Fruit fly (Drosophila melanogaster) whole organism, prepupa: ENCODE measurements around the gene scyl.
A peak's percentile ranks its signal among the peaks of the same experiment; 100 is the strongest.

ENCODE experiments used
- Blimp-1 ChIP-seq: fragments of 200-800 bp; sonication (Bioruptor generic); optimal IDR thresholded peaks from 3 replicates; lab custom pipeline; 2017; ENCODE audit warnings: missing biosample characterization, missing genetic modification characterization, mild to moderate bottlenecking, moderate library complexity, missing genetic modification reagents
- CG10669 ChIP-seq: fragments of 200-800 bp; sonication (Bioruptor generic); optimal IDR thresholded peaks from 3 replicates; lab custom pipeline; 2018; ENCODE audit warnings: missing biosample characterization, mild to moderate bottlenecking, missing genetic modification characterization, moderate library complexity
- CG11762 ChIP-seq: fragments of 200-800 bp; sonication (Bioruptor generic); optimal IDR thresholded peaks from 3 replicates; lab custom pipeline; 2016; ENCODE audit warnings: missing biosample characterization, missing genetic modification characterization; ENCODE audit not compliant: insufficient read depth
- CG11902 ChIP-seq: fragments of 200-800 bp; sonication (Bioruptor generic); optimal IDR thresholded peaks from 3 replicates; lab custom pipeline; 2016; ENCODE audit warnings: missing biosample characterization, missing genetic modification characterization
- CG15336 ChIP-seq: fragments of 200-800 bp; sonication (Bioruptor generic); IDR thresholded peaks from 2 replicates; pipeline ENCODE4 v1.3.6; 2022; ENCODE audit warnings: missing biosample characterization, missing genetic modification characterization
- CG1621 ChIP-seq: fragments of 200-800 bp; sonication (Bioruptor generic); optimal IDR thresholded peaks from 3 replicates; lab custom pipeline; 2018; ENCODE audit warnings: missing biosample characterization, mild to moderate bottlenecking, missing genetic modification characterization
- CG16779 ChIP-seq: fragments of 200-800 bp; sonication (Bioruptor generic); optimal IDR thresholded peaks from 3 replicates; lab custom pipeline; 2017; ENCODE audit warnings: missing biosample characterization, mild to moderate bottlenecking, missing genetic modification characterization
- CG31627 ChIP-seq: fragments of 200-800 bp; sonication (Bioruptor generic); optimal IDR thresholded peaks from 3 replicates; lab custom pipeline; 2016; ENCODE audit warnings: missing biosample characterization, missing genetic modification characterization
- CG32006 ChIP-seq: fragments of 200-800 bp; sonication (Bioruptor generic); optimal IDR thresholded peaks from 3 replicates; lab custom pipeline; 2017; ENCODE audit warnings: missing biosample characterization, mild to moderate bottlenecking, missing genetic modification characterization
- CG34406 ChIP-seq: fragments of 200-800 bp; sonication (Bioruptor generic); optimal IDR thresholded peaks from 3 replicates; lab custom pipeline; 2016; ENCODE audit warnings: missing biosample characterization, missing genetic modification characterization
- CG3919 ChIP-seq: fragments of 200-800 bp; sonication (Bioruptor generic); optimal IDR thresholded peaks from 3 replicates; lab custom pipeline; 2016; ENCODE audit warnings: missing biosample characterization, missing genetic modification characterization
- CG6163 ChIP-seq: fragments of 200-800 bp; sonication (Bioruptor generic); IDR thresholded peaks from 3 replicates; pipeline ENCODE4 v1.3.6; 2022; ENCODE audit warnings: missing biosample characterization, missing genetic modification characterization
- CG6276 ChIP-seq: fragments of 200-800 bp; sonication (Bioruptor generic); optimal IDR thresholded peaks from 2 replicates; lab custom pipeline; 2017; ENCODE audit warnings: missing biosample characterization, mild to moderate bottlenecking, missing genetic modification characterization
- CG6792 ChIP-seq: fragments of 200-800 bp; sonication (Bioruptor generic); optimal IDR thresholded peaks from 3 replicates; lab custom pipeline; 2016; ENCODE audit warnings: missing biosample characterization, missing genetic modification characterization
- CG6808 ChIP-seq: fragments of 200-800 bp; sonication (Bioruptor generic); optimal IDR thresholded peaks from 3 replicates; lab custom pipeline; 2017; ENCODE audit warnings: missing biosample characterization, missing genetic modification characterization, mild to moderate bottlenecking, moderate library complexity, missing genetic modification reagents
- CG7368 ChIP-seq: fragments of 200-800 bp; sonication (Bioruptor generic); optimal IDR thresholded peaks from 3 replicates; lab custom pipeline; 2016; ENCODE audit warnings: missing biosample characterization, missing genetic modification characterization
- CG8319 ChIP-seq: fragments of 200-800 bp; sonication (Bioruptor generic); optimal IDR thresholded peaks from 3 replicates; lab custom pipeline; 2016; ENCODE audit warnings: missing biosample characterization, missing genetic modification characterization
- CG8632 ChIP-seq: fragments of 200-800 bp; sonication (Bioruptor generic); optimal IDR thresholded peaks from 3 replicates; lab custom pipeline; 2016; ENCODE audit warnings: missing biosample characterization, missing genetic modification characterization
- CG9139 ChIP-seq: fragments of 200-800 bp; sonication (Bioruptor generic); optimal IDR thresholded peaks from 3 replicates; lab custom pipeline; 2017; ENCODE audit warnings: missing biosample characterization, mild to moderate bottlenecking, missing genetic modification characterization
- Eip75B ChIP-seq: fragments of 200-800 bp; sonication (Bioruptor generic); optimal IDR thresholded peaks from 3 replicates; lab custom pipeline; 2016; ENCODE audit warnings: missing biosample characterization, missing genetic modification characterization
- Eip78C ChIP-seq: fragments of 200-800 bp; sonication (Bioruptor generic); peaks from one replicate; lab custom pipeline; 2016; ENCODE audit warnings: missing biosample characterization, missing genetic modification characterization
- Ets21C ChIP-seq: fragments of 200-800 bp; sonication (Bioruptor generic); optimal IDR thresholded peaks from 3 replicates; lab custom pipeline; 2016; ENCODE audit warnings: missing biosample characterization, missing genetic modification characterization
- Ets96B ChIP-seq: fragments of 200-800 bp; optimal IDR thresholded peaks from 2 replicates; lab custom pipeline; 2019; ENCODE audit warnings: missing biosample characterization, mild to moderate bottlenecking, missing genetic modification characterization, moderate library complexity
- Gug ChIP-seq: fragments of 200-800 bp; sonication (Bioruptor generic); IDR thresholded peaks from 2 replicates; pipeline ENCODE4 v1.3.6; 2022; ENCODE audit warnings: missing biosample characterization, missing genetic modification characterization
- Hr38 ChIP-seq: sonication (Bioruptor generic); optimal IDR thresholded peaks from 2 replicates; lab custom pipeline; 2016; ENCODE audit warnings: missing biosample characterization, missing genetic modification characterization
- Hr39 ChIP-seq: fragments of 200-800 bp; sonication (Bioruptor generic); optimal IDR thresholded peaks from 2 replicates; lab custom pipeline; 2016; ENCODE audit warnings: missing biosample characterization, missing genetic modification characterization
- Hr4 ChIP-seq: fragments of 200-800 bp; sonication (Bioruptor generic); optimal IDR thresholded peaks from 3 replicates; lab custom pipeline; 2016; ENCODE audit warnings: missing biosample characterization, missing genetic modification characterization
- Met ChIP-seq: fragments of 200-800 bp; sonication (Bioruptor generic); optimal IDR thresholded peaks from 3 replicates; lab custom pipeline; 2016; ENCODE audit warnings: missing biosample characterization, missing genetic modification characterization
- OdsH ChIP-seq: fragments of 200-800 bp; sonication (Bioruptor generic); optimal IDR thresholded peaks from 3 replicates; lab custom pipeline; 2016; ENCODE audit warnings: missing biosample characterization, missing genetic modification characterization
- Smox ChIP-seq: fragments of 200-800 bp; sonication (Bioruptor generic); optimal IDR thresholded peaks from 3 replicates; lab custom pipeline; 2016; ENCODE audit warnings: missing biosample characterization, missing genetic modification characterization
- Sox102F ChIP-seq: fragments of 200-800 bp; sonication (Bioruptor generic); optimal IDR thresholded peaks from 2 replicates; lab custom pipeline; 2016; ENCODE audit warnings: missing biosample characterization, mild to moderate bottlenecking, missing genetic modification characterization
- Sox14 ChIP-seq: fragments of 200-800 bp; sonication (Bioruptor generic); optimal IDR thresholded peaks from 3 replicates; lab custom pipeline; 2016; ENCODE audit warnings: missing biosample characterization, missing genetic modification characterization
- Sox15 ChIP-seq: fragments of 200-800 bp; sonication (Bioruptor generic); optimal IDR thresholded peaks from 3 replicates; lab custom pipeline; 2016; ENCODE audit warnings: missing biosample characterization, missing genetic modification characterization
- dsx ChIP-seq: fragments of 200-800 bp; optimal IDR thresholded peaks from 3 replicates; lab custom pipeline; 2019; ENCODE audit warnings: missing biosample characterization, mild to moderate bottlenecking, missing genetic modification characterization, moderate library complexity; ENCODE audit not compliant: poor library complexity, severe bottlenecking
- eg ChIP-seq: fragments of 200-800 bp; sonication (Bioruptor generic); IDR thresholded peaks from 3 replicates; pipeline ENCODE4 v1.3.6; 2022; ENCODE audit warnings: missing biosample characterization, missing genetic modification characterization
- esn ChIP-seq: fragments of 200-800 bp; sonication (Bioruptor generic); optimal IDR thresholded peaks from 2 replicates; lab custom pipeline; 2016; ENCODE audit warnings: missing biosample characterization, mild to moderate bottlenecking, missing genetic modification characterization, moderate library complexity
- fd59A ChIP-seq: fragments of 200-800 bp; sonication (Bioruptor generic); optimal IDR thresholded peaks from 2 replicates; lab custom pipeline; 2017; ENCODE audit warnings: missing biosample characterization, mild to moderate bottlenecking, missing genetic modification characterization, missing genetic modification reagents
- pdm3 ChIP-seq: fragments of 200-800 bp; sonication (Bioruptor generic); optimal IDR thresholded peaks from 3 replicates; lab custom pipeline; 2016; ENCODE audit warnings: missing biosample characterization, missing genetic modification characterization
- salr ChIP-seq, 2 experiments: fragments of 200-800 bp; sonication (Bioruptor generic); optimal IDR thresholded peaks; 3 replicates each; lab custom pipeline; 2016 to 2018; ENCODE audit warnings: missing biosample characterization in 2 of 2, missing genetic modification characterization in 2 of 2, mild to moderate bottlenecking in 1 of 2
- spab ChIP-seq: fragments of 200-800 bp; sonication (Bioruptor generic); optimal IDR thresholded peaks from 2 replicates; lab custom pipeline; 2017; ENCODE audit warnings: missing biosample characterization, mild to moderate bottlenecking, missing genetic modification characterization, missing genetic modification reagents
- ss ChIP-seq, 2 experiments: fragments of 200-800 bp; sonication (Bioruptor generic); optimal IDR thresholded peaks; 2 replicates in 1 of 2; 3 replicates in 1 of 2; lab custom pipeline; 2017 to 2018; ENCODE audit warnings: mild to moderate bottlenecking in 2 of 2, missing biosample characterization in 2 of 2, missing genetic modification characterization in 2 of 2, moderate library complexity in 1 of 2
- svp ChIP-seq: fragments of 200-800 bp; sonication (Bioruptor generic); peaks from one replicate; lab custom pipeline; 2016; ENCODE audit warnings: missing biosample characterization, missing genetic modification characterization
- topi ChIP-seq: fragments of 200-800 bp; sonication (Bioruptor generic); optimal IDR thresholded peaks from 3 replicates; lab custom pipeline; 2016; ENCODE audit warnings: missing biosample characterization, missing genetic modification characterization
- vri ChIP-seq: fragments of 200-800 bp; sonication (Bioruptor generic); optimal IDR thresholded peaks from 3 replicates; lab custom pipeline; 2016; ENCODE audit warnings: missing biosample characterization, mild to moderate bottlenecking, missing genetic modification characterization

Gene scyl

dm6 chr3L:11246046-11246887 lies 5.8 kb upstream of the scyl start (continued):
- TF ChIP-seq CG10669 (peak; percentile 97), CG9139 (GFP tag; lab: Kevin White, UChicago) (peak; percentile 100), Hr4 (GFP tag; lab: Kevin White, UChicago) (peak; percentile 85), svp (GFP tag; lab: Kevin White, UChicago) (peak; percentile 90), topi (GFP tag; lab: Kevin White, UChicago) (peak; percentile 86), ss (GFP tag; optimal IDR thresholded peaks at IDR 0.05; lab: Kevin White, UChicago) (peak; percentile 100), CG1621 (tag; lab: Kevin White, UChicago) (peak; percentile 98), pdm3 (peak; percentile 91), CG6792 (peak; percentile 81), Blimp-1 (GFP tag; lab: Kevin White, UChicago) (peak; percentile 89), CG6276 (GFP tag; lab: Kevin White, UChicago) (peak; percentile 100), CG3919 (peak; percentile 92), eg (GFP tag; lab: Robert Waterston, UW) (peak; percentile 99), Eip75B (GFP tag; lab: Kevin White, UChicago) (peak; percentile 93)

DNA sequence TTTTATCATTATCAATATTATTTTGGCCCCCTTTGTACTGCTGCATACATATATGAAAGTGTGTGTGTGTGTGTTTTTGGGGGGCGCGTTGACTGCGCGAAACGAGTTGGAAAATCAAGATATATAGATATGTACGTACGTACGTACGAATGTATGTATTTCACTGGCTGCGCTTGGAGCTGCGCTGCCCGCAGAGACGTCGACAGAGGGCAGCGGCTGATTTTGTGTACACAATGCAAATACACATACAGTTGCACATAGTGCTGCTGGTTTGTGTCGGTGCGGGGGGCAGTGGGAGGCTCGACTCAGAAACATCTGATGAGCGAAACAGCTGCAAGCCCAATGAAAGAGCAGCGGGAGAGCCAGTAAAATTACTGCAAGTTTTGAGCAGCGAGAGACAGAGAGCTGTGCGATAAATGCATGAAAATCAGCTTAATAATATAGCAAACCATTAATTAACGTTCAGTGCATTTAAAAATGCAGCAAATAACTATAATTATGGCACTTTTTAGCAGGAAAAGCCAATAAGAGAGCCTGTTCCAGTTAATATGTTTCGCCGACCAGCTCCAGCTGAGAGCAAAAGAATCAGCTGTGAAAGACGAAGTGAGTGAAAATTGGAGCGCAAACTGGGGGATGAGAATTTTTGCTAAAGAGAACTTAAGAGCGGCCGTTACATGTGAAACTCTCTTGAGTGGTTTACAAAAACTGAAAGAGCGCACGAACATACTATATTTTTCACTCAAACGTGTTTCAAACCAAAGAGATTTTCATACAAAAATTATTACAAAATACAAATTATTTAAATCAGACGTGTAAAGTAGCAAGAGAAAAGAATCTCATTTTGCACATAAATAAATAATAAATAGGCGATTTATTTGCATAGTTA lies 4.5 kb upstream of the scyl start:
- TF ChIP-seq CG8632 (GFP tag; lab: Kevin White, UChicago) (no peak), Ets21C (no peak), Smox (GFP tag; lab: Kevin White, UChicago) (peak; percentile 1), Hr4 (GFP tag; lab: Kevin White, UChicago) (no peak), Met (GFP tag; lab: Kevin White, UChicago) (peak; percentile 14), CG7368 (GFP tag; lab: Kevin White, UChicago) (no peak), CG8319 (GFP tag; lab: Kevin White, UChicago) (no peak), Hr39 (no peak), Eip78C (GFP tag; lab: Kevin White, UChicago) (peak; percentile 78), Blimp-1 (GFP tag; lab: Kevin White, UChicago) (no peak), CG9139 (GFP tag; lab: Kevin White, UChicago) (peak; percentile 55), OdsH (GFP tag; lab: Kevin White, UChicago) (no peak), vri (GFP tag; lab: Kevin White, UChicago) (peak; percentile 65), Hr38 (no peak), Ets96B (peak; percentile 36), CG3919 (peak; percentile 54), esn (GFP tag; lab: Kevin White, UChicago) (peak; percentile 20), CG6163 (GFP tag; lab: Robert Waterston, UW) (peak; percentile 86), salr (GFP tag; optimal IDR thresholded peaks at IDR 0.05; lab: Kevin White, UChicago) (peak in 1 of 2 experiments; percentile 38), CG11762 (GFP tag; lab: Kevin White, UChicago) (no peak), CG34406 (GFP tag; lab: Kevin White, UChicago) (no peak), CG15336 (0 out of 2 replicates have a peak, but pooled peaks have one; percentile 26), CG6808 (GFP tag; lab: Kevin White, UChicago) (peak; percentile 55), spab (GFP tag; lab: Kevin White, UChicago) (no peak), svp (GFP tag; lab: Kevin White, UChicago) (peak; percentile 76), Sox14 (GFP tag; lab: Kevin White, UChicago) (peak; percentile 41), dsx (GFP tag; lab: Kevin White, UChicago) (peak; percentile 93), Sox102F (GFP tag; lab: Kevin White, UChicago) (no peak), CG1621 (tag; lab: Kevin White, UChicago) (peak; percentile 27), CG16779 (tag; lab: Kevin White, UChicago) (peak; percentile 74), CG31627 (no peak), CG32006 (GFP tag; lab: Kevin White, UChicago) (no peak), Sox15 (GFP tag; lab: Kevin White, UChicago) (no peak), Gug (GFP tag; lab: Robert Waterston, UW) (0 out of 2 replicates have a peak, but pooled peaks have one; percentile 19), CG11902 (GFP tag; lab: Kevin White, UChicago) (no peak), fd59A (GFP tag; lab: Kevin White, UChicago) (no peak), pdm3 (no peak), ss (GFP tag; optimal IDR thresholded peaks at IDR 0.05; lab: Kevin White, UChicago) (peak; percentile 73 to 84), eg (GFP tag; lab: Robert Waterston, UW) (peak; percentile 78; the same call in 2 of the 3 replicates), CG10669 (peak; percentile 13)
